Worm (Caenorhabditis elegans): Measurements from ENCODE around the gene R144.12.

Gene R144.12

DNA sequence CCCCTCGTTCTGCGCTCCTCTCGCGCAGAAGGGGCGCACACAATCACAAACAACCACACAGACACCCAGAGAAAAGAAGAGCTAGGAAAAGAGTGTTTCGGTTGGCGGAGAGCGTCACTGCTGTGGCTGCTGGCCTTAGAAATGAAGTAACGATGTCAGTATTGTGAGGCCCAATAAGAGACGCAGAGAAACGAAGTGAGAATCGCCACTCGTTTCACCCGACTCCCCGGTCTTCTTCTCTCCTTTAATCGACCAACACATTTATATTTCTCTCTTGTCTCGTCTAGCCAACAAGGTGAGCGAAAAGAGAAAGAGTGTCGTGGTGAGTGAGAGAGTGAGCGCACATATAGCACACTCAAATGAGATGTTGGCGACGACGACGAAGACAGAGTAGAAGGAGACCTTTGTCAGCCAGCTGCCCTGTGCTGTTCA lies 7.2 kb upstream of the R144.12 start:
- TF ChIP-seq pbrm-1 (GFP tag; IDR thresholded peaks at IDR 0.05): peak; percentile 55; the same call in 1 of the 2 replicates
- no peak for TF ChIP-seq attf-6 (GFP tag; IDR thresholded peaks at IDR 0.05)
- TF ChIP-seq him-1 (tag; optimal IDR thresholded peaks at IDR 0.05): no peak
- peak; percentile 59 for TF ChIP-seq somi-1 (GFP tag; optimal IDR thresholded peaks at IDR 0.05)
- peak; percentile 48 for TF ChIP-seq egrh-3 (GFP tag; IDR thresholded peaks at IDR 0.05)
- TF ChIP-seq Y53F4B.3 (GFP tag; IDR thresholded peaks at IDR 0.05): no peak
- TF ChIP-seq athp-1 (tag; optimal IDR thresholded peaks at IDR 0.05): peak; percentile 30
- peak; percentile 58 for TF ChIP-seq gei-17 (GFP tag; optimal IDR thresholded peaks at IDR 0.05)
- TF ChIP-seq F23B12.7 (tag; optimal IDR thresholded peaks at IDR 0.05; ENCODE audit: insufficient read depth): peak; percentile 78
- peak; percentile 78 for TF ChIP-seq B0336.3 (GFP tag; IDR thresholded peaks at IDR 0.05)
- TF ChIP-seq lsl-1 (GFP tag; optimal IDR thresholded peaks at IDR 0.05): no peak
- peak; percentile 84 for TF ChIP-seq ztf-18 (tag; optimal IDR thresholded peaks at IDR 0.05)
- TF ChIP-seq dpff-1 (tag; optimal IDR thresholded peaks at IDR 0.05): no peak
- TF ChIP-seq mcd-1 (GFP tag; IDR thresholded peaks at IDR 0.05): peak; percentile 62
- no peak for TF ChIP-seq tbx-9 (tag; optimal IDR thresholded peaks at IDR 0.05; ENCODE audit: borderline replicate concordance)
- no peak for TF ChIP-seq T26A5.8 (tag; optimal IDR thresholded peaks at IDR 0.05)
- peak; percentile 72 for TF ChIP-seq lir-1 (GFP tag; conservative IDR thresholded peaks at IDR 0.05)
- peak; percentile 92 for TF ChIP-seq K12H6.12 (tag; optimal IDR thresholded peaks at IDR 0.05)
- TF ChIP-seq aptf-2 (GFP tag; conservative IDR thresholded peaks at IDR 0.05): no peak
- TF ChIP-seq cebp-1 (GFP tag; IDR thresholded peaks at IDR 0.05): peak; percentile 41; the same call in 1 of the 2 replicates
- TF ChIP-seq cebp-1 (tag; optimal IDR thresholded peaks at IDR 0.05): peak; percentile 83
- peak; percentile 73 for TF ChIP-seq madf-10 (tag; optimal IDR thresholded peaks at IDR 0.05)
- TF ChIP-seq ekl-4 (GFP tag; IDR thresholded peaks at IDR 0.05): peak; percentile 77; the same call in 1 of the 2 replicates
- TF ChIP-seq nhr-80 (tag; optimal IDR thresholded peaks at IDR 0.05): peak; percentile 84
- peak; percentile 53 for TF ChIP-seq chd-7 (tag; optimal IDR thresholded peaks at IDR 0.05)
- peak; percentile 84 for TF ChIP-seq dox-1 (GFP tag; IDR thresholded peaks at IDR 0.05)
- peak; percentile 46; the same call in 1 of the 2 replicates for TF ChIP-seq rcor-1 (GFP tag; IDR thresholded peaks at IDR 0.05)
- TF ChIP-seq C17E4.6 (GFP tag; IDR thresholded peaks at IDR 0.05): peak; percentile 66; the same call in 1 of the 2 replicates
- peak; percentile 19 for TF ChIP-seq nhr-90 (tag; optimal IDR thresholded peaks at IDR 0.05)
- TF ChIP-seq B0035.1 (tag; optimal IDR thresholded peaks at IDR 0.05): peak; percentile 24
- TF ChIP-seq Y56A3A.18 (GFP tag; IDR thresholded peaks at IDR 0.05): peak; percentile 52; the same call in 1 of the 2 replicates
- peak; percentile 86 for TF ChIP-seq lin-40 (tag; optimal IDR thresholded peaks at IDR 0.05)
- TF ChIP-seq F33H1.4 (GFP tag; IDR thresholded peaks at IDR 0.05): 0 out of 2 replicates have a peak, but pooled peaks have one; percentile 12
- TF ChIP-seq nfyb-1 (GFP tag; IDR thresholded peaks at IDR 0.05): peak; percentile 77; the same call in 1 of the 2 replicates
- TF ChIP-seq let-526 (GFP tag; IDR thresholded peaks at IDR 0.05): 0 out of 2 replicates have a peak, but pooled peaks have one; percentile 49
- TF ChIP-seq ceh-40 (GFP tag; IDR thresholded peaks at IDR 0.05): 0 out of 2 replicates have a peak, but pooled peaks have one; percentile 48
- TF ChIP-seq tlf-1 (GFP tag; optimal IDR thresholded peaks at IDR 0.05): no peak
- 0 out of 2 replicates have a peak, but pooled peaks have one; percentile 39 for TF ChIP-seq K11D2.4 (GFP tag; IDR thresholded peaks at IDR 0.05)
- no peak for TF ChIP-seq rpc-1 (optimal IDR thresholded peaks at IDR 0.05)
- TF ChIP-seq rpc-1 (tag; optimal IDR thresholded peaks at IDR 0.05): no peak
- TF ChIP-seq ceh-27 (GFP tag; optimal IDR thresholded peaks at IDR 0.05): peak; percentile 78
- no peak for TF ChIP-seq B0019.2 (GFP tag; conservative IDR thresholded peaks at IDR 0.05)
- TF ChIP-seq repo-1 (tag; optimal IDR thresholded peaks at IDR 0.05): peak; percentile 0
- TF ChIP-seq attf-5 (GFP tag; optimal IDR thresholded peaks at IDR 0.05): peak; percentile 86
- no peak for TF ChIP-seq snpc-4 (GFP tag; optimal IDR thresholded peaks at IDR 0.05)
- TF ChIP-seq snpc-4 (tag; optimal IDR thresholded peaks at IDR 0.05): peak; percentile 14 to 63 (median 37)
- 0 out of 2 replicates have a peak, but pooled peaks have one; percentile 13 for TF ChIP-seq cebp-2 (GFP tag; IDR thresholded peaks at IDR 0.05)
- peak; percentile 27 for TF ChIP-seq lin-54 (GFP tag; optimal IDR thresholded peaks at IDR 0.05)
- no peak for TF ChIP-seq rec-8 (tag; optimal IDR thresholded peaks at IDR 0.05)
